Worm (Caenorhabditis elegans): ENCODE data around the gene mes-4.

- no peak for TF ChIP-seq lin-13 (tag; optimal IDR thresholded peaks at IDR 0.05)
- no peak for TF ChIP-seq nhr-237 (tag; optimal IDR thresholded peaks at IDR 0.05)
- TF ChIP-seq lsy-2 (tag; optimal IDR thresholded peaks at IDR 0.05), result no peak
These were observed 29.4 kb downstream of the mes-4 start, which contains the start of gene F53F1.3 for ce11 chrV:13407913-13408312.

All from whole organism, mixed stage, embryonic.